Worm (Caenorhabditis elegans) whole organism, early embryonic: ENCODE measurements around the gene Y116F11B.8.
A peak's percentile ranks its signal among the peaks of the same experiment; 100 is the strongest.

Experiments
- B0310.2 ChIP-seq: sonication (generic microtip); optimal IDR thresholded peaks from 2 replicates; lab custom pipeline; 2016; ENCODE audit warnings: mild to moderate bottlenecking, missing genetic modification characterization, missing compliant biosample characterization
- F13C5.2 ChIP-seq: sonication (generic microtip); optimal IDR thresholded peaks from 2 replicates; lab custom pipeline; 2017; ENCODE audit warnings: mild to moderate bottlenecking, missing genetic modification characterization, inconsistent platforms, missing compliant biosample characterization
- aly-1 ChIP-seq: sonication (generic microtip); optimal IDR thresholded peaks from 2 replicates; lab custom pipeline; 2016; ENCODE audit warnings: missing genetic modification characterization, missing compliant biosample characterization
- ama-1 ChIP-seq: fragments of 150-350 bp; optimal IDR thresholded peaks from 2 replicates; lab custom pipeline; 2014
- ceh-13 ChIP-seq: fragments of 200-800 bp; sonication (Bioruptor generic); optimal IDR thresholded peaks from 2 replicates; lab custom pipeline; 2018; ENCODE audit warnings: mild to moderate bottlenecking, missing genetic modification characterization, missing compliant biosample characterization
- ceh-36 ChIP-seq: sonication (generic microtip); optimal IDR thresholded peaks from 2 replicates; lab custom pipeline; 2016; ENCODE audit warnings: missing genetic modification characterization, inconsistent platforms, missing compliant biosample characterization
- ets-7 ChIP-seq: sonication (generic microtip); optimal IDR thresholded peaks from 2 replicates; lab custom pipeline; 2016; ENCODE audit warnings: missing genotype, missing genetic modification characterization, missing compliant biosample characterization
- flt-1 ChIP-seq: fragments of 200-800 bp; sonication (Bioruptor generic); IDR thresholded peaks from 2 replicates; pipeline ENCODE4 v1.3.6; 2022; ENCODE audit warnings: missing genetic modification characterization, missing compliant biosample characterization
- hmbx-1 ChIP-seq: sonication (generic microtip); optimal IDR thresholded peaks from 2 replicates; lab custom pipeline; 2016; ENCODE audit warnings: mild to moderate bottlenecking, missing genetic modification characterization, missing compliant biosample characterization
- hmg-4 ChIP-seq: fragments of 200-800 bp; sonication (Bioruptor generic); optimal IDR thresholded peaks from 2 replicates; lab custom pipeline; 2018; ENCODE audit warnings: mild to moderate bottlenecking, missing genetic modification characterization, missing compliant biosample characterization
- hnd-1 ChIP-seq: sonication (generic microtip); optimal IDR thresholded peaks from 2 replicates; lab custom pipeline; 2016; ENCODE audit warnings: missing genetic modification characterization, missing compliant biosample characterization
- pes-1 ChIP-seq: fragments of 200-800 bp; sonication (Bioruptor generic); IDR thresholded peaks from 2 replicates; pipeline ENCODE4 v1.3.6; 2022; ENCODE audit warnings: missing genetic modification reagents, missing genetic modification characterization, missing compliant biosample characterization
- scrt-1 ChIP-seq: fragments of 200-800 bp; sonication (Bioruptor generic); IDR thresholded peaks from 2 replicates; pipeline ENCODE4 v1.3.6; 2022; ENCODE audit warnings: missing genetic modification characterization, missing compliant biosample characterization
- sea-1 ChIP-seq: fragments of 200-800 bp; sonication (Bioruptor generic); conservative IDR thresholded peaks from 2 replicates; pipeline ENCODE4 v1.3.6; 2022; ENCODE audit warnings: missing genetic modification characterization, missing compliant biosample characterization
- tbx-11 ChIP-seq: fragments of 200-800 bp; sonication (Bioruptor generic); IDR thresholded peaks from 2 replicates; pipeline ENCODE4 v1.3.6; 2022; ENCODE audit warnings: missing genetic modification characterization, missing compliant biosample characterization
- tbx-37 ChIP-seq: fragments of 200-800 bp; sonication (Bioruptor generic); conservative IDR thresholded peaks from 2 replicates; pipeline ENCODE4 v1.3.6; 2022; ENCODE audit warnings: missing genetic modification reagents, missing genetic modification characterization, missing compliant biosample characterization
- tra-4 ChIP-seq: sonication (generic microtip); optimal IDR thresholded peaks from 2 replicates; lab custom pipeline; 2017; ENCODE audit warnings: missing genetic modification characterization, missing compliant biosample characterization

Y116F11B.8 gene

ce11 chrV:19867883-19868282 lies 10.4 kb downstream of the Y116F11B.8 start, which contains the start of gene Y116F11B.9:
Gene Y116F11B.9 (minus strand): TSS chrV:19867983.
- no peak for TF ChIP-seq hmg-4 (GFP tag; lab: Kevin White, UChicago)
- no peak for TF ChIP-seq ceh-36 (tag; lab: Kevin White, UChicago)
- TF ChIP-seq aly-1 (tag; lab: Kevin White, UChicago): no peak
- no peak for TF ChIP-seq tbx-11 (GFP tag; lab: Robert Waterston, UW)
- no peak for TF ChIP-seq F13C5.2
- TF ChIP-seq B0310.2: no peak

ce11 chrV:19882916-19883315 lies 25.5 kb downstream of the Y116F11B.8 start, which contains the start of gene Y116F11B.13:
Gene Y116F11B.13 (plus strand): TSS chrV:19883216.
- no peak for TF ChIP-seq ceh-36 (tag; lab: Kevin White, UChicago)

ce11 chrV:19895250-19895649 lies 37.8 kb downstream of the Y116F11B.8 start, which contains the start of gene gly-4:
Gene gly-4 (minus strand): TSS chrV:19895350.
- no peak for TF ChIP-seq hmbx-1 (tag; lab: Kevin White, UChicago)
- TF ChIP-seq ceh-13 (GFP tag; lab: Kevin White, UChicago): no peak
- TF ChIP-seq scrt-1 (GFP tag; lab: Robert Waterston, UW): no peak
- TF ChIP-seq tra-4 (tag; lab: Kevin White, UChicago): no peak
- no peak for TF ChIP-seq B0310.2
- TF ChIP-seq sea-1 (GFP tag; lab: Robert Waterston, UW): no peak
- TF ChIP-seq hnd-1 (tag; lab: Kevin White, UChicago): no peak
- no peak for TF ChIP-seq ets-7 (tag; lab: Kevin White, UChicago)
- no peak for TF ChIP-seq hmg-4 (GFP tag; lab: Kevin White, UChicago)
- no peak for TF ChIP-seq pes-1 (GFP tag; lab: Robert Waterston, UW)
- TF ChIP-seq ama-1: no peak
- no peak for TF ChIP-seq flt-1 (GFP tag; lab: Robert Waterston, UW)
- no peak for TF ChIP-seq tbx-37 (GFP tag; lab: Robert Waterston, UW)
- TF ChIP-seq aly-1 (tag; lab: Kevin White, UChicago): no peak
- TF ChIP-seq F13C5.2: no peak
- no peak for TF ChIP-seq ceh-36 (tag; lab: Kevin White, UChicago)
- TF ChIP-seq tbx-11 (GFP tag; lab: Robert Waterston, UW): no peak

- no peak for TF ChIP-seq hnd-1 (tag; lab: Kevin White, UChicago)
- no peak for TF ChIP-seq tbx-37 (GFP tag; lab: Robert Waterston, UW)
- peak; percentile 4 for TF ChIP-seq F13C5.2
Measured at ce11 chrV:19897557-19897956, 40.1 kb downstream of the Y116F11B.8 start.

- TF ChIP-seq ets-7 (tag; lab: Kevin White, UChicago): no peak
- no peak for TF ChIP-seq ceh-13 (GFP tag; lab: Kevin White, UChicago)
- TF ChIP-seq F13C5.2: no peak
- no peak for TF ChIP-seq hnd-1 (tag; lab: Kevin White, UChicago)
- TF ChIP-seq sea-1 (GFP tag; lab: Robert Waterston, UW): no peak
- no peak for TF ChIP-seq tbx-11 (GFP tag; lab: Robert Waterston, UW)
- no peak for TF ChIP-seq tra-4 (tag; lab: Kevin White, UChicago)
- no peak for TF ChIP-seq hmbx-1 (tag; lab: Kevin White, UChicago)
- no peak for TF ChIP-seq ceh-36 (tag; lab: Kevin White, UChicago)
- no peak for TF ChIP-seq flt-1 (GFP tag; lab: Robert Waterston, UW)
- no peak for TF ChIP-seq pes-1 (GFP tag; lab: Robert Waterston, UW)
- TF ChIP-seq aly-1 (tag; lab: Kevin White, UChicago): no peak
- TF ChIP-seq hmg-4 (GFP tag; lab: Kevin White, UChicago): no peak
- TF ChIP-seq tbx-37 (GFP tag; lab: Robert Waterston, UW): no peak
- no peak for TF ChIP-seq scrt-1 (GFP tag; lab: Robert Waterston, UW)
- no peak for TF ChIP-seq ama-1
- no peak for TF ChIP-seq B0310.2
Measured at ce11 chrV:19897982-19898381, 40.5 kb downstream of the Y116F11B.8 start.

- TF ChIP-seq B0310.2: no peak
- no peak for TF ChIP-seq ama-1
- TF ChIP-seq sea-1 (GFP tag; lab: Robert Waterston, UW): no peak
- no peak for TF ChIP-seq ets-7 (tag; lab: Kevin White, UChicago)
- no peak for TF ChIP-seq hmbx-1 (tag; lab: Kevin White, UChicago)
- no peak for TF ChIP-seq ceh-36 (tag; lab: Kevin White, UChicago)
- TF ChIP-seq pes-1 (GFP tag; lab: Robert Waterston, UW): no peak
- no peak for TF ChIP-seq ceh-13 (GFP tag; lab: Kevin White, UChicago)
- TF ChIP-seq tbx-11 (GFP tag; lab: Robert Waterston, UW): no peak
- no peak for TF ChIP-seq hmg-4 (GFP tag; lab: Kevin White, UChicago)
- no peak for TF ChIP-seq hnd-1 (tag; lab: Kevin White, UChicago)
- no peak for TF ChIP-seq tbx-37 (GFP tag; lab: Robert Waterston, UW)
- no peak for TF ChIP-seq tra-4 (tag; lab: Kevin White, UChicago)
- TF ChIP-seq scrt-1 (GFP tag; lab: Robert Waterston, UW): no peak
Measured at ce11 chrV:19899167-19899566, 41.7 kb downstream of the Y116F11B.8 start, which contains the start of gene Y116F11B.14. Gene Y116F11B.14 (plus strand): TSS chrV:19899467.

- TF ChIP-seq hnd-1 (tag; lab: Kevin White, UChicago) (no peak), tbx-11 (GFP tag; lab: Robert Waterston, UW) (no peak), aly-1 (tag; lab: Kevin White, UChicago) (no peak), tbx-37 (GFP tag; lab: Robert Waterston, UW) (no peak), B0310.2 (no peak), ceh-13 (GFP tag; lab: Kevin White, UChicago) (no peak), tra-4 (tag; lab: Kevin White, UChicago) (no peak), hmbx-1 (tag; lab: Kevin White, UChicago) (no peak), ets-7 (tag; lab: Kevin White, UChicago) (no peak), ceh-36 (tag; lab: Kevin White, UChicago) (no peak), sea-1 (GFP tag; lab: Robert Waterston, UW) (no peak), pes-1 (GFP tag; lab: Robert Waterston, UW) (no peak), ama-1 (no peak), F13C5.2 (no peak), hmg-4 (GFP tag; lab: Kevin White, UChicago) (no peak), scrt-1 (GFP tag; lab: Robert Waterston, UW) (no peak), flt-1 (GFP tag; lab: Robert Waterston, UW) (no peak)
Measured at ce11 chrV:19901826-19902225, 44.4 kb downstream of the Y116F11B.8 start.
